Fruit fly (Drosophila melanogaster): Measurements from ENCODE around the gene Gbeta76C.

DNA sequence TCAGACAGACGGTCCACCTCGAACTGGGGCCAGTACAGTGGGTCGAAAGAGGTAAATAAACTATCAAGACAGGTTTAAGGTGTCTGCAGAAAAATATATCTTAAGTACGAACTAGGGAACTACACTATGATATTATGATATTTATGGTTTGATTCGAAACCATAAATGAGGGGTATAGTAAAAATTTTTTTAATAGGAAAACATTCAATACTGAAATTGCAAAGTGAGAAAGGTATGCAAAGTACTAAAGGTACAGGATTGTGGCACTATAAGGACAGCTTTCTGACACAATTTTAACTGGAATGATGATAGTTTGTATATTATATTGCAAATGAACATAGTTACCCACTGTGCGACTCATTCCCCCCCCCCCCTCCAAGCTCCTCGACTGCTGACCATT is 11.4 kb upstream of the Gbeta76C start:
- TF ChIP-seq h (GFP tag; optimal IDR thresholded peaks at IDR 0.05) (peak; percentile 56), dmrt93B (GFP tag; optimal IDR thresholded peaks at IDR 0.05) (no peak), CrebA (GFP tag; optimal IDR thresholded peaks at IDR 0.05; ENCODE audit: borderline replicate concordance) (no peak), Mio (GFP tag; optimal IDR thresholded peaks at IDR 0.05) (no peak), dsf (GFP tag; optimal IDR thresholded peaks at IDR 0.05; ENCODE audit: borderline replicate concordance) (no peak), pan (optimal IDR thresholded peaks at IDR 0.05) (no peak), Hnf4 (GFP tag; optimal IDR thresholded peaks at IDR 0.05) (no peak), woc (GFP tag; optimal IDR thresholded peaks at IDR 0.05) (peak; percentile 48), rgr (GFP tag; optimal IDR thresholded peaks at IDR 0.05) (peak; percentile 8), brk (GFP tag; optimal IDR thresholded peaks at IDR 0.05) (no peak), sv (GFP tag; optimal IDR thresholded peaks at IDR 0.05) (no peak)

Data from whole organism, wandering third instar larva.